Fruit fly (Drosophila melanogaster) whole organism, embryonic: ENCODE data around the gene yellow-e2.

ENCODE experiments used
- Awh ChIP-seq: fragments of 200-800 bp; sonication (Bioruptor generic); IDR thresholded peaks from 2 replicates; pipeline ENCODE4, ENCODE4 v1.3.6; 2022; ENCODE audit warnings: missing biosample characterization, missing genetic modification characterization
- BEAF-32 ChIP-seq: fragments of 200-800 bp; sonication (Bioruptor generic); optimal IDR thresholded peaks from 3 replicates; lab custom pipeline; 2017; ENCODE audit warnings: missing biosample characterization, missing genetic modification characterization, mild to moderate bottlenecking, moderate library complexity, missing genetic modification reagents
- BtbVII ChIP-seq: fragments of 200-800 bp; sonication (Bioruptor generic); optimal IDR thresholded peaks from 3 replicates; lab custom pipeline; 2017; ENCODE audit warnings: missing biosample characterization, mild to moderate bottlenecking, missing genetic modification characterization
- CG11723 ChIP-seq: fragments of 200-800 bp; sonication (Bioruptor generic); optimal IDR thresholded peaks from 2 replicates; lab custom pipeline; 2017; ENCODE audit warnings: missing biosample characterization, mild to moderate bottlenecking, missing genetic modification characterization
- CG13624 ChIP-seq: fragments of 200-800 bp; sonication (Bioruptor generic); optimal IDR thresholded peaks from 2 replicates; lab custom pipeline; 2016; ENCODE audit warnings: missing biosample characterization, missing genetic modification characterization
- CG14965 ChIP-seq: fragments of 200-800 bp; sonication (Bioruptor generic); optimal IDR thresholded peaks from 2 replicates; lab custom pipeline; 2016; ENCODE audit warnings: missing biosample characterization, missing genetic modification characterization, borderline replicate concordance
- CG15696 ChIP-seq: fragments of 200-800 bp; sonication (Bioruptor generic); optimal IDR thresholded peaks from 2 replicates; lab custom pipeline; 2019; ENCODE audit warnings: missing biosample characterization, mild to moderate bottlenecking, missing genetic modification characterization, moderate library complexity
- CG16863 ChIP-seq: fragments of 200-800 bp; sonication (Bioruptor generic); optimal IDR thresholded peaks from 3 replicates; lab custom pipeline; 2016; ENCODE audit warnings: missing biosample characterization, missing genetic modification characterization
- CG17568 ChIP-seq: fragments of 200-800 bp; sonication (Bioruptor generic); optimal IDR thresholded peaks from 2 replicates; lab custom pipeline; 2018; ENCODE audit warnings: missing biosample characterization, mild to moderate bottlenecking, missing genetic modification characterization, moderate library complexity
- CG17829 ChIP-seq: fragments of 200-800 bp; optimal IDR thresholded peaks from 2 replicates; lab custom pipeline; 2019; ENCODE audit warnings: missing biosample characterization, mild to moderate bottlenecking, missing genetic modification characterization, moderate library complexity
- CG2120 ChIP-seq: fragments of 200-800 bp; sonication (Bioruptor generic); optimal IDR thresholded peaks from 3 replicates; lab custom pipeline; 2016; ENCODE audit warnings: missing biosample characterization, missing genetic modification characterization
- CG2875 ChIP-seq: fragments of 200-800 bp; sonication (Bioruptor generic); optimal IDR thresholded peaks from 2 replicates; lab custom pipeline; 2017; ENCODE audit warnings: missing biosample characterization, mild to moderate bottlenecking, missing genetic modification characterization, missing genetic modification reagents
- CG31224 ChIP-seq: fragments of 200-800 bp; sonication (Bioruptor generic); IDR thresholded peaks from 2 replicates; pipeline ENCODE4 v1.3.6; 2022; ENCODE audit warnings: missing biosample characterization, missing genetic modification characterization
- CG34422 ChIP-seq: fragments of 200-800 bp; sonication (Bioruptor generic); IDR thresholded peaks from 3 replicates; pipeline ENCODE4 v1.3.6; 2022; ENCODE audit warnings: missing biosample characterization, missing genetic modification characterization
- CG3838 ChIP-seq: fragments of 200-800 bp; sonication (Bioruptor generic); optimal IDR thresholded peaks from 3 replicates; lab custom pipeline; 2016; ENCODE audit warnings: missing biosample characterization, missing genetic modification characterization
- CG3995 ChIP-seq: fragments of 200-800 bp; sonication (Bioruptor generic); optimal IDR thresholded peaks from 3 replicates; lab custom pipeline; 2016; ENCODE audit warnings: missing biosample characterization, missing genetic modification characterization
- CG7271 ChIP-seq: fragments of 200-800 bp; sonication (Bioruptor generic); optimal IDR thresholded peaks from 2 replicates; lab custom pipeline; 2018; ENCODE audit warnings: missing biosample characterization, mild to moderate bottlenecking, missing genetic modification characterization, moderate library complexity
- CG7357 ChIP-seq: fragments of 200-800 bp; sonication (Bioruptor generic); IDR thresholded peaks from 3 replicates; pipeline ENCODE4 v1.3.6; 2022; ENCODE audit warnings: missing biosample characterization, missing genetic modification characterization
- CG9727 ChIP-seq: fragments of 200-800 bp; sonication (Bioruptor generic); optimal IDR thresholded peaks from 3 replicates; lab custom pipeline; 2017; ENCODE audit warnings: missing biosample characterization, mild to moderate bottlenecking, missing genetic modification characterization
- CoRest ChIP-seq: fragments of 200-800 bp; sonication (Bioruptor generic); optimal IDR thresholded peaks from 3 replicates; lab custom pipeline; 2018; ENCODE audit warnings: missing biosample characterization, mild to moderate bottlenecking, missing genetic modification characterization, moderate library complexity
- Dek ChIP-seq: fragments of 200-800 bp; sonication (Bioruptor generic); optimal IDR thresholded peaks from 3 replicates; lab custom pipeline; 2019; ENCODE audit warnings: missing biosample characterization, mild to moderate bottlenecking, missing genetic modification characterization, moderate library complexity
- Eip74EF ChIP-seq, 2 experiments: fragments of 200-800 bp in 1 of 2; fragments of >200 bp in 1 of 2; sonication (Bioruptor generic) in 1 of 2; optimal IDR thresholded peaks; 2 replicates each; lab custom pipeline; 2017 to 2019; ENCODE audit warnings: missing biosample characterization in 2 of 2, missing genetic modification characterization in 2 of 2, mild to moderate bottlenecking in 1 of 2, moderate library complexity in 1 of 2
- Gsc ChIP-seq: fragments of 200-800 bp; sonication (Bioruptor generic); IDR thresholded peaks from 2 replicates; pipeline ENCODE4 v1.3.6; 2022; ENCODE audit warnings: missing biosample characterization, missing genetic modification characterization
- Hey ChIP-seq: fragments of 200-800 bp; sonication (Bioruptor generic); optimal IDR thresholded peaks from 3 replicates; lab custom pipeline; 2018; ENCODE audit warnings: missing biosample characterization, mild to moderate bottlenecking, missing genetic modification characterization
- Neu2 ChIP-seq: fragments of 200-800 bp; sonication (Bioruptor generic); optimal IDR thresholded peaks from 3 replicates; lab custom pipeline; 2016; ENCODE audit warnings: missing biosample characterization, missing genetic modification characterization, borderline replicate concordance
- NfI ChIP-seq: fragments of 200-800 bp; sonication (Bioruptor generic); optimal IDR thresholded peaks from 3 replicates; lab custom pipeline; 2018; ENCODE audit warnings: missing biosample characterization, mild to moderate bottlenecking, missing genetic modification characterization, moderate library complexity
- Oli ChIP-seq: fragments of 200-800 bp; sonication (Bioruptor generic); optimal IDR thresholded peaks from 2 replicates; lab custom pipeline; 2018; ENCODE audit warnings: missing biosample characterization, mild to moderate bottlenecking, missing genetic modification characterization, moderate library complexity
- Opbp ChIP-seq: fragments of 200-800 bp; sonication (Bioruptor generic); IDR thresholded peaks from 3 replicates; pipeline ENCODE4 v1.3.6; 2022; ENCODE audit warnings: missing biosample characterization, missing genetic modification characterization; ENCODE audit not compliant: partially characterized antibody
- Rx ChIP-seq: fragments of 200-800 bp; sonication (Bioruptor generic); IDR thresholded peaks from 2 replicates; pipeline ENCODE4 v1.3.6; 2022; ENCODE audit warnings: missing biosample characterization, missing genetic modification characterization
- Sox100B ChIP-seq: fragments of 200-800 bp; sonication (Bioruptor generic); optimal IDR thresholded peaks from 3 replicates; lab custom pipeline; 2018; ENCODE audit warnings: missing biosample characterization, mild to moderate bottlenecking, missing genetic modification characterization
- Sry-δ ChIP-seq: fragments of 200-800 bp; sonication (Bioruptor generic); optimal IDR thresholded peaks from 2 replicates; lab custom pipeline; 2016; ENCODE audit warnings: missing biosample characterization, missing genetic modification characterization
- Tbp ChIP-seq: fragments of >200 bp; optimal IDR thresholded peaks from 2 replicates; lab custom pipeline; 2018; ENCODE audit warnings: missing biosample characterization, missing genetic modification characterization
- ac ChIP-seq: fragments of 200-800 bp; sonication (Bioruptor generic); optimal IDR thresholded peaks from 3 replicates; lab custom pipeline; 2017; ENCODE audit warnings: missing biosample characterization, mild to moderate bottlenecking, missing genetic modification characterization
- aop ChIP-seq: fragments of 200-800 bp; sonication (Bioruptor generic); IDR thresholded peaks from 2 replicates; pipeline ENCODE4 v1.3.6; 2022; ENCODE audit warnings: missing biosample characterization, missing genetic modification characterization
- cwo ChIP-seq: fragments of 200-800 bp; sonication (Bioruptor generic); optimal IDR thresholded peaks from 3 replicates; lab custom pipeline; 2017; ENCODE audit warnings: missing biosample characterization, missing genetic modification characterization, mild to moderate bottlenecking, moderate library complexity, missing genetic modification reagents
- dpn ChIP-seq, 2 experiments: fragments of 200-800 bp; sonication (Bioruptor generic); optimal IDR thresholded peaks; 3 replicates each; lab custom pipeline; 2016; ENCODE audit warnings: missing biosample characterization in 2 of 2, missing genetic modification characterization in 2 of 2
- ftz-f1 ChIP-seq: fragments of 200-800 bp; sonication (Bioruptor generic); optimal IDR thresholded peaks from 2 replicates; lab custom pipeline; 2016; ENCODE audit warnings: missing biosample characterization, missing genetic modification characterization
- gsb-n ChIP-seq: fragments of 200-800 bp; sonication (Bioruptor generic); optimal IDR thresholded peaks from 3 replicates; lab custom pipeline; 2018; ENCODE audit warnings: missing biosample characterization, mild to moderate bottlenecking, missing genetic modification characterization
- her ChIP-seq: fragments of 200-800 bp; sonication (Bioruptor generic); optimal IDR thresholded peaks from 2 replicates; lab custom pipeline; 2016; ENCODE audit warnings: missing biosample characterization, missing genetic modification characterization
- kni ChIP-seq: fragments of 200-800 bp; sonication (Bioruptor generic); optimal IDR thresholded peaks from 3 replicates; lab custom pipeline; 2017; ENCODE audit warnings: mild to moderate bottlenecking, missing biosample characterization, missing genetic modification reagents, missing genetic modification characterization
- nerfin-2 ChIP-seq: fragments of 200-800 bp; sonication (Bioruptor generic); IDR thresholded peaks from 2 replicates; pipeline ENCODE4 v1.3.6; 2022; ENCODE audit warnings: missing biosample characterization, missing genetic modification characterization; ENCODE audit not compliant: partially characterized antibody
- oc ChIP-seq: fragments of 200-800 bp; sonication (Bioruptor generic); optimal IDR thresholded peaks from 2 replicates; lab custom pipeline; 2018; ENCODE audit warnings: missing biosample characterization, mild to moderate bottlenecking, missing genetic modification characterization, moderate library complexity
- odd ChIP-seq: fragments of 200-800 bp; sonication (Bioruptor generic); optimal IDR thresholded peaks from 2 replicates; lab custom pipeline; 2017; ENCODE audit warnings: missing biosample characterization, mild to moderate bottlenecking, missing genetic modification characterization
- phol ChIP-seq: fragments of 200-800 bp; sonication (Bioruptor generic); optimal IDR thresholded peaks from 3 replicates; lab custom pipeline; 2018; ENCODE audit warnings: missing biosample characterization, mild to moderate bottlenecking, missing genetic modification characterization, moderate library complexity
- schlank ChIP-seq: fragments of 200-800 bp; sonication (Bioruptor generic); optimal IDR thresholded peaks from 2 replicates; lab custom pipeline; 2018; ENCODE audit warnings: missing biosample characterization, mild to moderate bottlenecking, missing genetic modification characterization
- slbo ChIP-seq: fragments of 200-800 bp; sonication (Bioruptor generic); IDR thresholded peaks from 2 replicates; pipeline ENCODE4 v1.3.6; 2022; ENCODE audit warnings: missing biosample characterization, missing genetic modification characterization
- toy ChIP-seq: fragments of 200-800 bp; sonication (Bioruptor generic); IDR thresholded peaks from 2 replicates; pipeline ENCODE4 v1.3.6; 2022; ENCODE audit warnings: missing biosample characterization, missing genetic modification characterization
- trem ChIP-seq: fragments of 200-800 bp; optimal IDR thresholded peaks from 3 replicates; lab custom pipeline; 2019; ENCODE audit warnings: missing biosample characterization, mild to moderate bottlenecking, missing genetic modification characterization, moderate library complexity
- zen ChIP-seq: fragments of 200-800 bp; sonication (Bioruptor generic); optimal IDR thresholded peaks from 3 replicates; lab custom pipeline; 2018; ENCODE audit warnings: missing biosample characterization, mild to moderate bottlenecking, missing genetic modification characterization, moderate library complexity

Gene yellow-e2

dm6 chr3R:13381744-13382435 lies 24.9 kb downstream of the yellow-e2 start, which contains the start of the genes mRpS21 and Droj2 (continued):
- TF ChIP-seq CG17568 (GFP tag; lab: Kevin White, UChicago) (no peak), kni (peak; percentile 47), CG2120 (GFP tag; lab: Kevin White, UChicago) (peak; percentile 83), ac (GFP tag; lab: Kevin White, UChicago) (no peak), CG17829 (tag; lab: Kevin White, UChicago) (peak; percentile 89), CG14965 (GFP tag; lab: Kevin White, UChicago) (no peak), odd (GFP tag; lab: Kevin White, UChicago) (peak; percentile 37), phol (peak; percentile 84), Sry-δ (GFP tag; lab: Kevin White, UChicago) (peak; percentile 41), CG34422 (peak; percentile 65; the same call in 2 of the 3 replicates), zen (tag; lab: Kevin White, UChicago) (peak; percentile 79), CG15696 (tag; lab: Kevin White, UChicago) (peak; percentile 57), Eip74EF (GFP tag; optimal IDR thresholded peaks at IDR 0.05; lab: Kevin White, UChicago) (no peak), aop (GFP tag; lab: Robert Waterston, UW) (no peak), schlank (tag; lab: Kevin White, UChicago) (no peak), CG13624 (peak; percentile 71), Hey (tag; lab: Kevin White, UChicago) (no peak), CG31224 (GFP tag; lab: Robert Waterston, UW) (peak; percentile 35; the same call in 1 of the 2 replicates), NfI (GFP tag; lab: Kevin White, UChicago) (peak; percentile 30), nerfin-2 (GFP tag; lab: Robert Waterston, UW) (no peak), Sox100B (GFP tag; lab: Kevin White, UChicago) (no peak), toy (GFP tag; lab: Robert Waterston, UW) (no peak), trem (tag; lab: Kevin White, UChicago) (peak; percentile 62), ftz-f1 (no peak), her (GFP tag; lab: Kevin White, UChicago) (no peak), CG11723 (no peak), cwo (GFP tag; lab: Kevin White, UChicago) (no peak), CG7271 (tag; lab: Kevin White, UChicago) (no peak), oc (tag; lab: Kevin White, UChicago) (no peak), Awh (GFP tag; lab: Robert Waterston, UW) (no peak), gsb-n (tag; lab: Kevin White, UChicago) (no peak), Rx (GFP tag; lab: Robert Waterston, UW) (no peak), CG16863 (GFP tag; lab: Kevin White, UChicago) (peak; percentile 6), CG3995 (peak; percentile 74), BtbVII (GFP tag; lab: Kevin White, UChicago) (no peak), Oli (tag; lab: Kevin White, UChicago) (no peak), Neu2 (no peak), CG3838 (GFP tag; lab: Kevin White, UChicago) (peak; percentile 8), Tbp (GFP tag; lab: Kevin White, UChicago) (peak; percentile 20), CG7357 (GFP tag; lab: Robert Waterston, UW) (no peak), CG2875 (GFP tag; lab: Kevin White, UChicago) (no peak), Gsc (no peak), Dek (tag; lab: Kevin White, UChicago) (peak; percentile 65), CoRest (peak; percentile 82), slbo (GFP tag; lab: Robert Waterston, UW) (peak; percentile 76), Opbp (GFP tag; lab: Robert Waterston, UW) (no peak), BEAF-32 (GFP tag; lab: Kevin White, UChicago) (peak; percentile 65), CG9727 (peak; percentile 40), dpn (GFP tag; optimal IDR thresholded peaks at IDR 0.05; lab: Kevin White, UChicago) (peak; percentile 50 to 52)
